Fruit fly (Drosophila melanogaster) whole organism, embryonic: ENCODE measurements around the gene Patr-1.

ENCODE experiments used
- Ada2b ChIP-seq: fragments of 200-800 bp; sonication (Bioruptor generic); IDR thresholded peaks from 2 replicates; pipeline ENCODE4 v1.3.6; 2022; ENCODE audit warnings: missing biosample characterization, missing genetic modification characterization
- CG10267 ChIP-seq: fragments of 200-800 bp; sonication (Bioruptor generic); optimal IDR thresholded peaks from 2 replicates; lab custom pipeline; 2018; ENCODE audit warnings: missing biosample characterization, mild to moderate bottlenecking, missing genetic modification characterization, moderate library complexity
- CG11085 ChIP-seq: fragments of 200-800 bp; sonication (Bioruptor generic); IDR thresholded peaks from 2 replicates; pipeline ENCODE4 v1.3.6; 2022; ENCODE audit warnings: missing biosample characterization, missing genetic modification characterization
- CG12155 ChIP-seq: fragments of 200-800 bp; sonication (Bioruptor generic); optimal IDR thresholded peaks from 3 replicates; lab custom pipeline; 2016; ENCODE audit warnings: missing biosample characterization, missing genetic modification characterization
- CG12391 ChIP-seq: fragments of 200-800 bp; sonication (Bioruptor generic); optimal IDR thresholded peaks from 3 replicates; lab custom pipeline; 2018; ENCODE audit warnings: missing biosample characterization, mild to moderate bottlenecking, missing genetic modification characterization, moderate library complexity
- CG13296 ChIP-seq: fragments of 200-800 bp; sonication (Bioruptor generic); optimal IDR thresholded peaks from 3 replicates; lab custom pipeline; 2018; ENCODE audit warnings: missing biosample characterization, mild to moderate bottlenecking, missing genetic modification characterization
- CG14014 ChIP-seq: fragments of 200-800 bp; sonication (Bioruptor generic); IDR thresholded peaks from 2 replicates; pipeline ENCODE4 v1.3.6; 2022; ENCODE audit warnings: missing biosample characterization, missing genetic modification characterization
- CG17802 ChIP-seq: fragments of 200-800 bp; sonication (Bioruptor generic); optimal IDR thresholded peaks from 2 replicates; lab custom pipeline; 2018; ENCODE audit warnings: missing biosample characterization, mild to moderate bottlenecking, missing genetic modification characterization, moderate library complexity
- CG18011 ChIP-seq: fragments of 200-800 bp; sonication (Bioruptor generic); optimal IDR thresholded peaks from 2 replicates; lab custom pipeline; 2017; ENCODE audit warnings: missing biosample characterization, missing genetic modification characterization, mild to moderate bottlenecking, moderate library complexity, missing genotype
- CG18476 ChIP-seq: fragments of 200-800 bp; sonication (Bioruptor generic); optimal IDR thresholded peaks from 2 replicates; lab custom pipeline; 2016; ENCODE audit warnings: missing biosample characterization, mild to moderate bottlenecking, missing genetic modification characterization
- CG2120 ChIP-seq: fragments of 200-800 bp; sonication (Bioruptor generic); optimal IDR thresholded peaks from 3 replicates; lab custom pipeline; 2016; ENCODE audit warnings: missing biosample characterization, missing genetic modification characterization
- CG33213 ChIP-seq: fragments of 200-800 bp; sonication (Bioruptor generic); optimal IDR thresholded peaks from 3 replicates; lab custom pipeline; 2016; ENCODE audit warnings: missing biosample characterization, missing genetic modification characterization
- CG34422 ChIP-seq: fragments of 200-800 bp; sonication (Bioruptor generic); IDR thresholded peaks from 3 replicates; pipeline ENCODE4 v1.3.6; 2022; ENCODE audit warnings: missing biosample characterization, missing genetic modification characterization
- CG3847 ChIP-seq: fragments of 200-800 bp; sonication (Bioruptor generic); IDR thresholded peaks from 2 replicates; pipeline ENCODE4 v1.3.6; 2022; ENCODE audit warnings: missing biosample characterization, missing genetic modification characterization
- CG43689 ChIP-seq: fragments of 200-800 bp; sonication (Bioruptor generic); IDR thresholded peaks from 2 replicates; pipeline ENCODE4 v1.3.6; 2022; ENCODE audit warnings: missing biosample characterization, missing genetic modification characterization
- CG4424 ChIP-seq: fragments of 200-800 bp; sonication (Bioruptor generic); optimal IDR thresholded peaks from 3 replicates; lab custom pipeline; 2016; ENCODE audit warnings: missing biosample characterization, missing genetic modification characterization
- CG5245 ChIP-seq: fragments of 200-800 bp; sonication (Bioruptor generic); optimal IDR thresholded peaks from 3 replicates; lab custom pipeline; 2016; ENCODE audit warnings: missing biosample characterization, missing genetic modification characterization
- CG6683 ChIP-seq: fragments of 200-800 bp; sonication (Bioruptor generic); optimal IDR thresholded peaks from 2 replicates; lab custom pipeline; 2017; ENCODE audit warnings: missing biosample characterization, mild to moderate bottlenecking, missing genetic modification characterization, missing genetic modification reagents
- CG8478 ChIP-seq: fragments of >200 bp; optimal IDR thresholded peaks from 2 replicates; lab custom pipeline; 2018
- CHES-1-like ChIP-seq: fragments of 200-800 bp; sonication (Bioruptor generic); optimal IDR thresholded peaks from 2 replicates; lab custom pipeline; 2016; ENCODE audit warnings: missing biosample characterization, missing genetic modification characterization
- Chrac-16 ChIP-seq: fragments of 200-800 bp; sonication (Bioruptor generic); optimal IDR thresholded peaks from 3 replicates; lab custom pipeline; 2016; ENCODE audit warnings: missing biosample characterization, missing genetic modification characterization
- Doc2 ChIP-seq: fragments of 200-800 bp; sonication (Bioruptor generic); IDR thresholded peaks from 2 replicates; pipeline ENCODE4 v1.3.6; 2022; ENCODE audit warnings: missing biosample characterization, missing genetic modification characterization
- H15 ChIP-seq: fragments of 200-800 bp; sonication (Bioruptor generic); IDR thresholded peaks from 3 replicates; pipeline ENCODE4 v1.3.6; 2022; ENCODE audit warnings: missing biosample characterization, missing genetic modification characterization
- H2.0 ChIP-seq: fragments of 200-800 bp; sonication (Bioruptor generic); IDR thresholded peaks from 2 replicates; pipeline ENCODE4 v1.3.6; 2022; ENCODE audit warnings: missing biosample characterization, missing genetic modification characterization
- Hand ChIP-seq: fragments of 200-800 bp; sonication (Bioruptor generic); optimal IDR thresholded peaks from 2 replicates; lab custom pipeline; 2017; ENCODE audit warnings: mild to moderate bottlenecking, missing biosample characterization, missing genetic modification reagents, missing genetic modification characterization
- Hmr ChIP-seq: fragments of 200-800 bp; sonication (Bioruptor generic); optimal IDR thresholded peaks from 3 replicates; lab custom pipeline; 2017; ENCODE audit warnings: mild to moderate bottlenecking, missing biosample characterization, missing genetic modification reagents, missing genetic modification characterization
- Hmx ChIP-seq: fragments of 200-800 bp; sonication (Bioruptor generic); optimal IDR thresholded peaks from 2 replicates; lab custom pipeline; 2016; ENCODE audit warnings: missing biosample characterization, missing genetic modification characterization
- Jarid2 ChIP-seq: fragments of 200-800 bp; sonication (Bioruptor generic); optimal IDR thresholded peaks from 3 replicates; lab custom pipeline; 2017; ENCODE audit warnings: mild to moderate bottlenecking, missing biosample characterization, missing genetic modification reagents, missing genetic modification characterization
- NFAT ChIP-seq: fragments of 200-800 bp; sonication (Bioruptor generic); IDR thresholded peaks from 2 replicates; pipeline ENCODE4 v1.3.6; 2022; ENCODE audit warnings: missing biosample characterization, missing genetic modification characterization
- Neu2 ChIP-seq: fragments of 200-800 bp; sonication (Bioruptor generic); optimal IDR thresholded peaks from 3 replicates; lab custom pipeline; 2016; ENCODE audit warnings: missing biosample characterization, missing genetic modification characterization, borderline replicate concordance
- Nf-YC ChIP-seq: fragments of 200-800 bp; optimal IDR thresholded peaks from 3 replicates; lab custom pipeline; 2019; ENCODE audit warnings: missing biosample characterization, mild to moderate bottlenecking, missing genetic modification characterization, moderate library complexity
- Sox102F ChIP-seq: fragments of 200-800 bp; sonication (Bioruptor generic); optimal IDR thresholded peaks from 2 replicates; lab custom pipeline; 2018; ENCODE audit warnings: missing biosample characterization, mild to moderate bottlenecking, missing genetic modification characterization, moderate library complexity
- Xrp1 ChIP-seq: fragments of 200-800 bp; sonication (Bioruptor generic); IDR thresholded peaks from 2 replicates; pipeline ENCODE4 v1.3.6; 2022; ENCODE audit warnings: missing biosample characterization, missing genetic modification characterization
- abd-A ChIP-seq: fragments of 200-800 bp; sonication (Bioruptor generic); optimal IDR thresholded peaks from 3 replicates; lab custom pipeline; 2019; ENCODE audit warnings: missing biosample characterization, mild to moderate bottlenecking, missing genetic modification characterization, moderate library complexity
- ara ChIP-seq: fragments of 200-800 bp; sonication (Bioruptor generic); IDR thresholded peaks from 2 replicates; pipeline ENCODE4 v1.3.6; 2022; ENCODE audit warnings: missing biosample characterization, missing genetic modification characterization
- ase ChIP-seq: fragments of 200-800 bp; sonication (Bioruptor generic); IDR thresholded peaks from 3 replicates; pipeline ENCODE4 v1.3.6; 2022; ENCODE audit warnings: missing biosample characterization, missing genetic modification characterization
- crc ChIP-seq: fragments of 200-800 bp; sonication (Bioruptor generic); optimal IDR thresholded peaks from 2 replicates; lab custom pipeline; 2016; ENCODE audit warnings: missing biosample characterization, missing genetic modification characterization
- dati ChIP-seq: fragments of 200-800 bp; sonication (Bioruptor generic); IDR thresholded peaks from 2 replicates; pipeline ENCODE4 v1.3.6; 2022; ENCODE audit warnings: missing biosample characterization, missing genetic modification characterization
- gcm2 ChIP-seq: fragments of 200-800 bp; sonication (Bioruptor generic); optimal IDR thresholded peaks from 2 replicates; lab custom pipeline; 2016; ENCODE audit warnings: missing biosample characterization, missing genetic modification characterization
- h ChIP-seq: fragments of >200 bp; optimal IDR thresholded peaks from 2 replicates; lab custom pipeline; 2017
- mirr ChIP-seq: fragments of 200-800 bp; sonication (Bioruptor generic); optimal IDR thresholded peaks from 3 replicates; lab custom pipeline; 2018; ENCODE audit warnings: missing biosample characterization, mild to moderate bottlenecking, missing genetic modification characterization
- otp ChIP-seq: fragments of 200-800 bp; sonication (Bioruptor generic); IDR thresholded peaks from 3 replicates; pipeline ENCODE4, ENCODE4 v1.3.6; 2022; ENCODE audit warnings: missing biosample characterization, missing genetic modification characterization
- ranshi ChIP-seq: fragments of 200-800 bp; sonication (Bioruptor generic); IDR thresholded peaks from 2 replicates; pipeline ENCODE4 v1.3.6; 2022; ENCODE audit warnings: missing biosample characterization, missing genetic modification characterization
- rib ChIP-seq: fragments of 200-800 bp; sonication (Bioruptor generic); IDR thresholded peaks from 2 replicates; pipeline ENCODE4 v1.3.6; 2022; ENCODE audit warnings: missing biosample characterization, missing genetic modification characterization
- sd ChIP-seq: fragments of 200-800 bp; sonication (Bioruptor generic); optimal IDR thresholded peaks from 3 replicates; lab custom pipeline; 2018; ENCODE audit warnings: missing biosample characterization, mild to moderate bottlenecking, missing genetic modification characterization, moderate library complexity
- sisA ChIP-seq: fragments of 200-800 bp; sonication (Bioruptor generic); IDR thresholded peaks from 2 replicates; pipeline ENCODE4 v1.3.6; 2022; ENCODE audit warnings: missing biosample characterization, missing genetic modification characterization
- so ChIP-seq: fragments of 200-800 bp; sonication (Bioruptor generic); IDR thresholded peaks from 3 replicates; pipeline ENCODE4 v1.3.6; 2022; ENCODE audit warnings: missing biosample characterization, missing genetic modification characterization
- stwl ChIP-seq: fragments of 200-800 bp; sonication (Bioruptor generic); optimal IDR thresholded peaks from 3 replicates; lab custom pipeline; 2018; ENCODE audit warnings: missing biosample characterization, mild to moderate bottlenecking, missing genetic modification characterization, moderate library complexity
- ttk ChIP-seq: fragments of 200-800 bp; sonication (Bioruptor generic); IDR thresholded peaks from 2 replicates; pipeline ENCODE4 v2.1.2; 2022; ENCODE audit warnings: missing biosample characterization, missing genetic modification characterization

The Patr-1 gene

DNA sequence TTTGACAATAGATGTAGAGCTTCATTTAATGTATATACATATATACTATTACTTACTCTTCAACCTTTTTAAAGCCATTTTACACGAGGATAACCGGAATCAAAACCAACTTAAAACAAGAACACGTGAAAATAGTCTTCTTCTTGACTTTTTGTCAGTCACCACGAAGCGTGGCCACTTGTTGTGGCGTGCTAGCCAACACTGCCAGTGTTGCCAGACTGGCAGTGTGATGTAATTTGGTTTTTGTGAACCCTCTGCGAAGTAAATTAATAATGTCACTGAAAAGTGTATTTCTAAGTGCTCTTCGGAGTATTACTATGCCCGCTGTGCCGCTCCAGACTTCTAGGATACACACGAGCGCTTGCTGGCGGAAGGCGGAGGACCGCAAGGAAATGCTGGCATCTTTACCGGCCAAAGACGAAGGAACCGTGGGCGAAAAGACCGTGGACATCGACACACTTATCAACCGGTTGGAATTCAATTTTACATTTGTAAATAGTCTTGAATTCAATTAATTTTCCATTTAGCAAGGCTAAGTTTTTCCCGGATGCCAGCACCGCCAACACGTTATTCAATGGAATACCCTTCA lies 29.3 kb downstream of the Patr-1 start, which contains the start of the genes Ns1 and mRpS11 (continued):
- TF ChIP-seq Hmr (peak; percentile 39), Xrp1 (GFP tag; lab: Robert Waterston, UW) (peak; percentile 25; the same call in 1 of the 2 replicates), CG2120 (GFP tag; lab: Kevin White, UChicago) (peak; percentile 60), CG5245 (no peak), CG12391 (tag; lab: Kevin White, UChicago) (peak; percentile 28), abd-A (tag; lab: Kevin White, UChicago) (no peak), ara (GFP tag; lab: Robert Waterston, UW) (no peak), CG4424 (peak; percentile 37), ranshi (peak; percentile 45; the same call in 1 of the 2 replicates), sisA (GFP tag; lab: Robert Waterston, UW) (0 out of 2 replicates have a peak, but pooled peaks have one; percentile 27), CG18476 (GFP tag; lab: Kevin White, UChicago) (no peak), dati (GFP tag; lab: Robert Waterston, UW) (no peak), CG8478 (no peak), Jarid2 (GFP tag; lab: Kevin White, UChicago) (no peak), Nf-YC (tag; lab: Kevin White, UChicago) (peak; percentile 24), CG33213 (peak; percentile 44), ttk (GFP tag; lab: Robert Waterston, UW) (no peak), Chrac-16 (peak; percentile 14), CG12155 (GFP tag; lab: Kevin White, UChicago) (no peak), Hand (no peak), ase (GFP tag; lab: Robert Waterston, UW) (no peak), so (GFP tag; lab: Robert Waterston, UW) (no peak), Doc2 (GFP tag; lab: Robert Waterston, UW) (no peak), CG17802 (tag; lab: Kevin White, UChicago) (peak; percentile 10), Ada2b (GFP tag; lab: Robert Waterston, UW) (no peak), CG6683 (GFP tag; lab: Kevin White, UChicago) (peak; percentile 1), H2.0 (no peak), mirr (GFP tag; lab: Kevin White, UChicago) (peak; percentile 38), gcm2 (no peak), CG3847 (peak; percentile 63), h (lab: Kevin White, UChicago) (no peak), Neu2 (GFP tag; lab: Kevin White, UChicago) (no peak), CG14014 (GFP tag; lab: Robert Waterston, UW) (no peak), CHES-1-like (GFP tag; lab: Kevin White, UChicago) (peak; percentile 54), Hmx (GFP tag; lab: Kevin White, UChicago) (no peak), H15 (no peak), CG18011 (GFP tag; lab: Kevin White, UChicago) (no peak), rib (GFP tag; lab: Robert Waterston, UW) (no peak), CG10267 (tag; lab: Kevin White, UChicago) (peak; percentile 95), CG34422 (peak; percentile 87; the same call in 2 of the 3 replicates), crc (GFP tag; lab: Kevin White, UChicago) (no peak), sd (tag; lab: Kevin White, UChicago) (peak; percentile 60), CG43689 (GFP tag; lab: Robert Waterston, UW) (no peak), CG11085 (GFP tag; lab: Robert Waterston, UW) (no peak), stwl (tag; lab: Kevin White, UChicago) (peak; percentile 83), NFAT (peak; percentile 69; the same call in 1 of the 2 replicates), CG13296 (GFP tag; lab: Kevin White, UChicago) (peak; percentile 29), otp (GFP tag; lab: Robert Waterston, UW) (peak; percentile 15; the same call in 1 of the 3 replicates), Sox102F (no peak)
